Fruit fly (Drosophila melanogaster): ENCODE data around the gene GstD2.

The GstD2 gene

DNA sequence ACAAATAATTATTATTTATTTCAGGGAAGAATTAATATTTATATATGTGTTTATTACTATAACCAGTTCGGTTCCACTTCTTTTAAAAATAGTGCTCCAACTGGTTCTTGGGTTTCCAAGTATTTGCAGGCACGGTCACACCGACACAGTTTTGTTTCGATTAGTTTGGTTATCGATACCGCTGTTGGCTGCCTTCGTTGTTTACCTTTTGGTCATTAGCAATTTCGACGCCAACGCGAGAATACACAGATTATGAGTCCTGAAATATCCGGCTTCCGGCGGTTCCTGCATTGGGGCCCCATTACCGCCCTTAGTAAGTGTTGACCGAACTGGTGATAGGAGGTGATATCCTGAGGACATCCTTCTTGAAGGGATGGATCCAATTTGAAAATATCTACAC, 36.4 kb downstream of the GstD2 start, which contains the start of gene CG5196 (continued):
- TF ChIP-seq az2 (GFP tag; optimal IDR thresholded peaks at IDR 0.05) (no peak), CTCF (GFP tag; optimal IDR thresholded peaks at IDR 0.05) (peak; percentile 8), oc (tag; optimal IDR thresholded peaks at IDR 0.05) (no peak), Fer1 (GFP tag; optimal IDR thresholded peaks at IDR 0.05) (peak; percentile 38), CG32767 (GFP tag; IDR thresholded peaks at IDR 0.05) (no peak), MTF-1 (GFP tag; optimal IDR thresholded peaks at IDR 0.05; ENCODE audit: borderline replicate concordance) (no peak), CG11398 (GFP tag; optimal IDR thresholded peaks at IDR 0.05) (no peak), ap (GFP tag; IDR thresholded peaks at IDR 0.05) (no peak), CG31441 (GFP tag; IDR thresholded peaks at IDR 0.05) (no peak; the same call in 1 of the 2 replicates), CHES-1-like (GFP tag; optimal IDR thresholded peaks at IDR 0.05) (peak; percentile 40), CG10565 (GFP tag; optimal IDR thresholded peaks at IDR 0.05) (no peak), CG16815 (GFP tag; optimal IDR thresholded peaks at IDR 0.05) (no peak), Dip2 (GFP tag; IDR thresholded peaks at IDR 0.05) (no peak), Gsc (GFP tag; IDR thresholded peaks at IDR 0.05) (no peak), Spps (tag; optimal IDR thresholded peaks at IDR 0.05) (no peak), bab2 (GFP tag; optimal IDR thresholded peaks at IDR 0.05) (no peak), CG9876 (GFP tag; optimal IDR thresholded peaks at IDR 0.05) (no peak), Mes4 (GFP tag; optimal IDR thresholded peaks at IDR 0.05) (no peak), E2f2 (GFP tag; IDR thresholded peaks at IDR 0.05) (peak; percentile 87), Doc3 (GFP tag; IDR thresholded peaks at IDR 0.05; ENCODE audit: partially characterized antibody) (peak; percentile 49; the same call in 2 of the 3 replicates), CG14014 (GFP tag; IDR thresholded peaks at IDR 0.05) (no peak; the same call in 1 of the 2 replicates), lilli (GFP tag; optimal IDR thresholded peaks at IDR 0.05) (peak; percentile 11), CG4854 (GFP tag; optimal IDR thresholded peaks at IDR 0.05) (no peak), hb (GFP tag; IDR thresholded peaks at IDR 0.05; ENCODE audit: partially characterized antibody) (no peak), H15 (GFP tag; IDR thresholded peaks at IDR 0.05) (no peak), tup (GFP tag; optimal IDR thresholded peaks at IDR 0.05) (no peak), repo (GFP tag; optimal IDR thresholded peaks at IDR 0.05) (peak; percentile 9), CG2889 (GFP tag; IDR thresholded peaks at IDR 0.05) (no peak), yki (optimal IDR thresholded peaks at IDR 0.05) (no peak), CG12219 (GFP tag; optimal IDR thresholded peaks at IDR 0.05) (no peak), pb (GFP tag; optimal IDR thresholded peaks at IDR 0.05) (peak; percentile 26), CG16779 (GFP tag; IDR thresholded peaks at IDR 0.05) (peak; percentile 45; the same call in 1 of the 2 replicates), ro (GFP tag; IDR thresholded peaks at IDR 0.05) (no peak), CG3847 (GFP tag; IDR thresholded peaks at IDR 0.05) (no peak; the same call in 1 of the 2 replicates), nerfin-2 (GFP tag; IDR thresholded peaks at IDR 0.05; ENCODE audit: partially characterized antibody) (peak; percentile 58; the same call in 1 of the 2 replicates), lov (optimal IDR thresholded peaks at IDR 0.05) (no peak), lov (GFP tag; IDR thresholded peaks at IDR 0.05) (0 out of 3 replicates have a peak, but pooled peaks have one; percentile 16), CG4617 (GFP tag; optimal IDR thresholded peaks at IDR 0.05; ENCODE audit: borderline replicate concordance) (peak; percentile 55), CG12659 (GFP tag; optimal IDR thresholded peaks at IDR 0.05) (peak; percentile 78), CG8281 (tag; optimal IDR thresholded peaks at IDR 0.05) (no peak), pum (GFP tag; optimal IDR thresholded peaks at IDR 0.05) (no peak), CG12744 (GFP tag; optimal IDR thresholded peaks at IDR 0.05) (no peak), wor (GFP tag; IDR thresholded peaks at IDR 0.05) (no peak), mirr (GFP tag; optimal IDR thresholded peaks at IDR 0.05) (no peak), sima (GFP tag; optimal IDR thresholded peaks at IDR 0.05) (no peak), CG4730 (GFP tag; IDR thresholded peaks at IDR 0.05) (no peak), CG10654 (GFP tag; optimal IDR thresholded peaks at IDR 0.05) (no peak), CG9215 (GFP tag; IDR thresholded peaks at IDR 0.05) (no peak), Vsx1 (GFP tag; optimal IDR thresholded peaks at IDR 0.05) (peak; percentile 31), Abd-B (GFP tag; optimal IDR thresholded peaks at IDR 0.05) (peak; percentile 43), CG11695 (GFP tag; IDR thresholded peaks at IDR 0.05) (no peak), danr (GFP tag; IDR thresholded peaks at IDR 0.05) (no peak), row (GFP tag; IDR thresholded peaks at IDR 0.05) (peak; percentile 74)

Measured in whole organism, embryonic.